Worm (Caenorhabditis elegans) whole organism, early embryonic: ENCODE results near the gene cyp-14A4.

Experiments
- ceh-13 ChIP-seq: fragments of 200-800 bp; sonication (Bioruptor generic); optimal IDR thresholded peaks from 2 replicates; lab custom pipeline; 2018; ENCODE audit warnings: mild to moderate bottlenecking, missing genetic modification characterization, missing compliant biosample characterization
- ceh-36 ChIP-seq: sonication (generic microtip); optimal IDR thresholded peaks from 2 replicates; lab custom pipeline; 2016; ENCODE audit warnings: missing genetic modification characterization, inconsistent platforms, missing compliant biosample characterization
- flt-1 ChIP-seq: fragments of 200-800 bp; sonication (Bioruptor generic); IDR thresholded peaks from 2 replicates; pipeline ENCODE4 v1.3.6; 2022; ENCODE audit warnings: missing genetic modification characterization, missing compliant biosample characterization
- hmg-4 ChIP-seq: fragments of 200-800 bp; sonication (Bioruptor generic); optimal IDR thresholded peaks from 2 replicates; lab custom pipeline; 2018; ENCODE audit warnings: mild to moderate bottlenecking, missing genetic modification characterization, missing compliant biosample characterization
- pes-1 ChIP-seq: fragments of 200-800 bp; sonication (Bioruptor generic); IDR thresholded peaks from 2 replicates; pipeline ENCODE4 v1.3.6; 2022; ENCODE audit warnings: missing genetic modification reagents, missing genetic modification characterization, missing compliant biosample characterization
- sea-1 ChIP-seq: fragments of 200-800 bp; sonication (Bioruptor generic); conservative IDR thresholded peaks from 2 replicates; pipeline ENCODE4 v1.3.6; 2022; ENCODE audit warnings: missing genetic modification characterization, missing compliant biosample characterization

DNA sequence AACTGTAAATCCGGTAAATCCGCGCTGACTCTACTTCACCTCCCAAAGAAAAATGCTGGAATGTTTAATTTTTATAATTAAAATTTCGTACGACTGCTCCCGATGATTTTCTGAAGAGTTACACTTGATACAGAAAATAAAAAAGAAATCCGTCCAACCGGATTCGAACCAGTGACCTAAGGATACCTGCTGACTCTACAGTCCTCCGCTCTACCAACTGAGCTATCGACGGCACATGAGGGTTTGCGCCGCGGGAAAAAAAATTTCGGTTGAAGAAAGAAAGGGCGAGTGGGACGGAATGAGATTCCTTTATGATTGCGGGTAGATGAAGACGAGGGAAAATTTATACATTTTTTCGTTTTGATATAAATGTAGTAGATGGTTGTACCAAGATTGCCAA is 621 bp upstream of the cyp-14A4 start:
- no peak for TF ChIP-seq hmg-4
- no peak for TF ChIP-seq ceh-36 (tag; lab: Kevin White, UChicago)
- no peak for TF ChIP-seq pes-1 (GFP tag; lab: Robert Waterston, UW)
- TF ChIP-seq sea-1 (GFP tag; lab: Robert Waterston, UW) = no peak
- no peak for TF ChIP-seq ceh-13 (GFP tag; lab: Kevin White, UChicago)
- no peak for TF ChIP-seq flt-1
